Worm (Caenorhabditis elegans): Measurements from ENCODE around the gene hsp-90.

ce11 chrV:14645817-14646789, 38.6 kb upstream of the hsp-90 start, which contains the start of the genes rfc-1 and pmp-3:
- no peak for TF ChIP-seq madf-9 (GFP tag; conservative IDR thresholded peaks at IDR 0.05)
- no peak for TF ChIP-seq F10B5.3 (tag; optimal IDR thresholded peaks at IDR 0.05)
- TF ChIP-seq ceh-20 (GFP tag; IDR thresholded peaks at IDR 0.05): no peak

Measured in whole organism, L4 larva.